Fruit fly (Drosophila melanogaster): ENCODE data around the gene CapaR.

Gene CapaR

DNA sequence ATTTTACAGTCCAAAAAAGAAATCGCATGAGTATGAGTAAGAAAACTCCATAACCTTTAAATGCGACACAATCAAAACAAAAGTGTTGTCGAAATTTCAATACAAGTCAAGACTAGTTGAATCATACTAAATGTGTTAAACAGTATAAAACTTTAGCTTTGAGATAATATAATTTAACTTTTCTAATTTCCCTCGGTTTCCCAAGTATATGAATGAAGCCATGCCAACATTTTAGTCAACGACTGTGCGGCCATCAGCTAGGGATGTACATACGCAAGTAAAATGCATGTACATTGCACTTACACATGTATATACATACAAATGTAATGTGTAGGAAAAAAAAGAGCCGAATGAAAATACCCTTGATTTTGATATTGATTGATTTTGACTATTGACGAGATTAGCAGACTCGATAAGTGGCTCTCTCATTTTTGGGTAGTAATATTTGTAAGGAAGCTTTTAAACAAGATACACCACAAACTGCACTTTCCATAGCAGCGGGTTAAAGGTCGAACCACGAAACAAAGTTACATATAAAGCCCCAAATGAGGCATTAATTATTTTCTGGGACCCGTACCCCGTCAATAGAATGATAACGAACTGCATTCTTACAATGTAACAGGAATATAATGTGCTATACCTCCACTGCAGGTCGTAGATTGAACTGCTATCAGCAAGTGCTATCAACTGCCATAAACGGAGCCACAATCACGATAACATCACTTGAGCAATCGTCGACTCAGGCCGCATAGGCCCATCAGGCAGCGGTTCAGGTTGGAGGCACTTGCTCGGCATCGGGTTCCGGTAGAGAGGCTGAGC lies 37.7 kb downstream of the CapaR start (continued):
- TF ChIP-seq sob (GFP tag; IDR thresholded peaks at IDR 0.05) (no peak), CG15514 (GFP tag; optimal IDR thresholded peaks at IDR 0.05) (no peak), Dad (GFP tag; optimal IDR thresholded peaks at IDR 0.05) (no peak), ATbp (GFP tag; optimal IDR thresholded peaks at IDR 0.05) (no peak), corto (GFP tag; optimal IDR thresholded peaks at IDR 0.05) (no peak), Dp (GFP tag; optimal IDR thresholded peaks at IDR 0.05) (no peak), sd (tag; optimal IDR thresholded peaks at IDR 0.05) (no peak), D19A (tag; optimal IDR thresholded peaks at IDR 0.05) (peak; percentile 76), knrl (GFP tag; IDR thresholded peaks at IDR 0.05; ENCODE audit: partially characterized antibody) (no peak), ewg (GFP tag; optimal IDR thresholded peaks at IDR 0.05) (no peak), jumu (GFP tag; optimal IDR thresholded peaks at IDR 0.05) (no peak), CG7987 (GFP tag; optimal IDR thresholded peaks at IDR 0.05) (no peak), NfI (GFP tag; optimal IDR thresholded peaks at IDR 0.05) (no peak), CG1602 (GFP tag; optimal IDR thresholded peaks at IDR 0.05) (no peak), Asciz (GFP tag; optimal IDR thresholded peaks at IDR 0.05) (no peak), CG17829 (tag; optimal IDR thresholded peaks at IDR 0.05) (peak; percentile 20), CG15073 (GFP tag; optimal IDR thresholded peaks at IDR 0.05) (peak; percentile 96), Stat92E (GFP tag; optimal IDR thresholded peaks at IDR 0.05) (no peak), Mes4 (GFP tag; optimal IDR thresholded peaks at IDR 0.05) (no peak), Dref (GFP tag; IDR thresholded peaks at IDR 0.05) (no peak), Doc2 (GFP tag; IDR thresholded peaks at IDR 0.05) (no peak), CG2199 (GFP tag; IDR thresholded peaks at IDR 0.05) (0 out of 3 replicates have a peak, but pooled peaks have one; percentile 20), CG17361 (GFP tag; IDR thresholded peaks at IDR 0.05) (0 out of 3 replicates have a peak, but pooled peaks have one; percentile 35), Pdp1 (GFP tag; optimal IDR thresholded peaks at IDR 0.05) (no peak), bbx (GFP tag; IDR thresholded peaks at IDR 0.05; ENCODE audit: partially characterized antibody) (no peak), CG31441 (GFP tag; IDR thresholded peaks at IDR 0.05) (no peak), mirr (GFP tag; optimal IDR thresholded peaks at IDR 0.05) (no peak), pzg (GFP tag; optimal IDR thresholded peaks at IDR 0.05) (no peak), C15 (GFP tag; IDR thresholded peaks at IDR 0.05) (no peak), CG2712 (tag; optimal IDR thresholded peaks at IDR 0.05) (peak; percentile 38), Xrp1 (GFP tag; IDR thresholded peaks at IDR 0.05) (peak; percentile 10; the same call in 1 of the 2 replicates), nom (GFP tag; optimal IDR thresholded peaks at IDR 0.05) (no peak), z (GFP tag; IDR thresholded peaks at IDR 0.05) (no peak), sim (GFP tag; IDR thresholded peaks at IDR 0.05) (no peak), CG8924 (tag; optimal IDR thresholded peaks at IDR 0.05) (no peak), ssp (GFP tag; IDR thresholded peaks at IDR 0.05) (no peak), slp2 (GFP tag; optimal IDR thresholded peaks at IDR 0.05) (no peak), zen (tag; optimal IDR thresholded peaks at IDR 0.05) (no peak), CTCF (GFP tag; optimal IDR thresholded peaks at IDR 0.05) (no peak), CG7928 (GFP tag; optimal IDR thresholded peaks at IDR 0.05) (no peak), CG13424 (tag; optimal IDR thresholded peaks at IDR 0.05) (no peak), CG18262 (tag; optimal IDR thresholded peaks at IDR 0.05) (peak; percentile 12), CG12236 (GFP tag; optimal IDR thresholded peaks at IDR 0.05) (no peak)

Measured in whole organism, embryonic.